Fruit fly (Drosophila melanogaster): ENCODE data around the gene qtc.
A peak's percentile ranks its signal among the peaks of the same experiment; 100 is the strongest.

The qtc gene

DNA sequence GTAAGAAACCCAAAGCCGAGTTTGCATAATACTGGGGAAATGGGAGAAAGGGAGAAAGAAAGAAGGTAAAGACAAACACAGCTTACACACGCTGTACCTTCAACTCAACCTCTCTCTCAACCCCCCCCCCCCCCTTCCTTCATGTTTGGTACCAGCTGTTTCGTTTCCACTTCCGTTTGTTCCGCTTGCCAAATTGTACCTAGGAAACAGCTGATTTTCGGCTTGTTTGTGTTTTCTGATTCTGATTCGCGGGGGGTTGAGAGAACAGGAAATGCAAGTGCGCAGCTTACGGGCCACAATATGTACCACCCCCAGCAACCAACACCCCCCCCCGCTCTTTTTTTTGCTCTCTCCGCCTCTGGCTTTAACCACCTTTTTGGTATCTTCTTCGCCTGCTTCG lies 3.3 kb downstream of the qtc start:
- TF ChIP-seq CG8478 (optimal IDR thresholded peaks at IDR 0.05) (no peak), CTCF (optimal IDR thresholded peaks at IDR 0.05) (no peak)

DNA sequence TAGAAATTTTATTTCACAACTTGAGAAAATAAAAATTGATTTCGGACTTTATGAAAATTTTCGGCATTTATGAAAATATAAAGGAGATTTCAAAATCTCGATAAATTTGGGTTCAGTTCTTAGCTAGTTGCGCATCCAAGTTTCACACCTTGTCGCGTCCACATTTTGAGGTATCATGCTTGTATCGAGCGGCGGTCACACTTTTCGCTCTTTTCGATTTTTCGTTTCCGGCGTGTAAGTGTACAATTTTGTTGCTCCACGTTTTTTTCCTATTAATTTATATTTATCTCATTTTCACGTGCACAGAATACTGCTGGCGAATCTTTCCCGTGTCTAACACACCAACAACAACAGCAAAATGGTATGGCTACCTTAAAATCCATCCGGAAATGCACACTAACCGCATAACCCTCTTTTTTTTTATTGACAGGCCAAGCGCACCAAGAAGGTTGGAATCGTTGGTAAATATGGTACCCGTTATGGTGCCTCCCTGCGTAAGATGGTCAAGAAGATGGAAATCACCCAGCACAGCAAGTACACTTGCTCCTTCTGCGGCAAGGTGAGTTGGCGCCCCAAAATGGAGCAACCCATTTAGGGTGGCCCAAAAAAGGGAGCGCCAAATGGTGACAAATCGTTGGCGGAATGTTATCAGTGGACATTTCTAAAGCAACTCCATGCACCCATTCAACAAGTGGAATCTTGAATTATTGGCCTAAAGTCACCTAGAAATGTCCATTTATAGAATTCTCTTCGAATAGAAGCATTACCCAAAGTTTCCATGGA lies 10.4 kb downstream of the qtc start, which contains the start of gene RpL37A:
Gene RpL37A (plus strand): TSS at position 161 of the 783 bp plus-strand sequence.
- TF ChIP-seq CTCF (optimal IDR thresholded peaks at IDR 0.05) (peak; percentile 5 to 54), CG8478 (optimal IDR thresholded peaks at IDR 0.05) (no peak)

- TF ChIP-seq CG8478 (optimal IDR thresholded peaks at IDR 0.05) = no peak
- TF ChIP-seq CTCF (optimal IDR thresholded peaks at IDR 0.05) = no peak
Observed at dm6 chr2L:5072357-5072756, 11.7 kb downstream of the qtc start.

- no peak for TF ChIP-seq CTCF (optimal IDR thresholded peaks at IDR 0.05)
- no peak for TF ChIP-seq CG8478 (optimal IDR thresholded peaks at IDR 0.05)
Observed at dm6 chr2L:5079200-5079599, 18.6 kb downstream of the qtc start.

DNA sequence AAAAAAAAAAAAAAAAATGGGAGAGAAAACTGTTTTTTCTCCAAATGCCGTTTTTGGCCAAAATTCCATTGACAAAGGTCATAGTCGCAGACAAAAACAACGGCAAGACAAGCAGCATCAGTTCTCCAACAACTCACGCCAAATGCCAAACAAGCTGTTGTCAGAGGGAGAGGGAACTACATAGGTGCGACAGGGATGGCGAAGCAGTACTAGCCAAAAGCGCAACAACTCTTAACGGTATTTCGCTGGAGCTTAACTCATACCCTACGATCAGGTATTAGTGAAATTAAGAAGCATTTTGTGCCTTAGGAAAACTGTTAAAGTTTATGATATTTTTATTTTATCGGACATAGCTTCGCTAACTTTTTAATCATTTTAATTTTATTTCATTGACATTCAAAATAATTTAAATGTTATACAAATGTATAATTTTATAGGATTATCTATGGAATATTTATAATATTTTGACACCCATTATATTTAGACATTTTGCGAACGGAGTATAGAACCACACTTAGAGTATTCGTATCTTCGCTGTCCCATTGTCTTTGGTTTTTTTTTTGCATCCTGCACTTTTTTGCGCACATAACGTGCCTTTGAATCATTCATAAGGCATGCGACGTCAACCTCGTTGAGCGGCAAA lies 19.7 kb downstream of the qtc start:
- TF ChIP-seq CG8478 (optimal IDR thresholded peaks at IDR 0.05) = no peak
- no peak for TF ChIP-seq CTCF (optimal IDR thresholded peaks at IDR 0.05)

- no peak for TF ChIP-seq CG8478 (optimal IDR thresholded peaks at IDR 0.05)
- TF ChIP-seq CTCF (optimal IDR thresholded peaks at IDR 0.05) = no peak
Observed at dm6 chr2L:5084586-5085257, 24.1 kb downstream of the qtc start.

- no peak for TF ChIP-seq CG8478 (optimal IDR thresholded peaks at IDR 0.05)
- TF ChIP-seq CTCF (optimal IDR thresholded peaks at IDR 0.05) = no peak
Observed at dm6 chr2L:5085561-5085960, 24.9 kb downstream of the qtc start.

dm6 chr2L:5086905-5087522 lies 26.4 kb downstream of the qtc start:
- TF ChIP-seq CG8478 (optimal IDR thresholded peaks at IDR 0.05) (no peak), CTCF (optimal IDR thresholded peaks at IDR 0.05) (no peak)

DNA sequence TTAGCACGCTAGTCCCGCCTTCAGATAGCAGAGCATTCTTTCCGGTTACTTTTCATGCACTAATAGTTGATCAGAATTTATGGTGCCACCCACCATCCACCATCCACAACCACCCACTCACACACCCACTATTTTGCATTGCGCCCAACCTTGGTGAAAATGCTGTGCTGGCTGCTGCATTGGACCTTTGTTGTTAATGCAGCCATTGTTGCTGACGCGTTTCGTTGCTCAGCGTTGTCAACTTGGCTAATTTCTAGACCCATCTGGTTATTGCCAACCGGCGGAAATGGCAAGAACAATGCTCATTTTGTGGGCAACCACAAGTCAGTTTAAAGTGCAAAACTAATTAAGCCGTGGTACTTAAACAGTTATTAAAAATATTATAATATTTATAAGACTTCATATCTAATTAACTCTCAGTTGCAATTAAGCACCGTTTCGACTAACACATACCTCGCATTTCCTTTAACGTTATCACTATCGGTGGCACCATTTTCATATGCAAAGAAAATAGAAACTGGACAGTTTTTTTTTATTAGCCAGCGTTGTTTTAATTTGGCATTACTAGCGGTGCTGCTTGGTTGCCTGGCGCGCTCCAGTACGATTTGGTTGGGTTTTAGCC lies 28.1 kb downstream of the qtc start:
- TF ChIP-seq CG8478 (optimal IDR thresholded peaks at IDR 0.05) (no peak), CTCF (optimal IDR thresholded peaks at IDR 0.05) (no peak)

- TF ChIP-seq CTCF (optimal IDR thresholded peaks at IDR 0.05) (no peak), CG8478 (optimal IDR thresholded peaks at IDR 0.05) (no peak)
Observed at dm6 chr2L:5089642-5090041, 29.0 kb downstream of the qtc start.

- TF ChIP-seq CG8478 (optimal IDR thresholded peaks at IDR 0.05) = no peak
- no peak for TF ChIP-seq CTCF (optimal IDR thresholded peaks at IDR 0.05)
Observed at dm6 chr2L:5090352-5090751, 29.7 kb downstream of the qtc start.

- TF ChIP-seq CTCF (optimal IDR thresholded peaks at IDR 0.05) (no peak), CG8478 (optimal IDR thresholded peaks at IDR 0.05) (no peak)
Observed at dm6 chr2L:5092145-5092544, 31.5 kb downstream of the qtc start.

DNA sequence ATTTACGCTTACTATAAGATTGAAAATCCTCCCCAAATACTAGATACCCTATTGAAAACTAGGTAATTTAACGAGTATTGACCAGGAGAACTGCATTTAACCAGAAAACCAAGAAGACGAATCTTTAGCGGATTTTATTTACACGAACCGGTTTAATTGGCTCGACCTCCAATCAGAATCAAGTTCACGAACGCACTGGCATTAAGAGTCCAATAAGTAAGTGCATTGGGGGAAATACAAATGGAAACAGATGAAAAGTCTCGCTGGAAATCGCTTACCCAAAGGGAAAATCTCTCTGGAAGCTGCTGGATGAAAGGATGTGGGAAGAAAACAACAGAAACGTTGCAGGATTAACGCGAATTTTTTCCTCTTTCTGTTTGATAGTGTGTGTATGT lies 32.0 kb downstream of the qtc start:
- no peak for TF ChIP-seq CG8478 (optimal IDR thresholded peaks at IDR 0.05)
- TF ChIP-seq CTCF (optimal IDR thresholded peaks at IDR 0.05) = no peak

DNA sequence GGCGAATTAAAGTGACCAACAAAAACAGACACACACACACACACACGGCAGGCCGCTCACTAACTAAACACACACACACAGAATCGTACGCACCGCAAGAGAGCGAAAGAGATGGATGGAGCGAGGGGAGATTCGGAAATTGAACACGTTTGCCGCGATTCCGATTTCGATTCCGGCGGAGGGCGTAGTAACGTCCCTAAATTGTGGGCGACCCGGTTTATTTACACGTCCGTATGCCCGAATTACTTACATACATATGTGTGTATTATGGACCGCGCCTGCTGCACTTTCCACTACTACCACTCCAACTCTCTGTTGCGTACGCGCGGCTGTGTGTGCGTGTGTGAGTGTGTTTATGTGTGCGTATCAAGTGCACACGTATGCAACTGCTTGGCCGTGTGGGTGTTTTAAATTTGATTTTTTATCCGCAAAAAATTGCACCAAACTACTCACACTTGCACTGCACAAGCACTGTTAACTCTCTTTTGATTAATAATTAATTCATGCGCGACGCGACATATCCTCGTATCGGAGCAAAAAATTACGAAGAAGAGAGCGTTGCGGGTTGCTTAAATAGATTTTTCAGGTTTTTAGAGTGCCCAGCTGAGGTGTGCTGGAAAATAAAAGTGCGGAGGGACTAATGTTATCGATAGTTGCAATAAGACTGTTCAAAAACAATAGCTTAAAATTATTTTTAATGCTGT lies 32.5 kb downstream of the qtc start, which contains the start of gene Pgant5:
Gene Pgant5 (minus strand): TSS at position 601 of the 704 bp plus-strand sequence.
- no peak for TF ChIP-seq CTCF (optimal IDR thresholded peaks at IDR 0.05)

Measured in S2 (cell line).